Worm (Caenorhabditis elegans) whole organism, L3 larva: ENCODE results near the gene str-77.
A peak's percentile ranks its signal among the peaks of the same experiment; 100 is the strongest.

Experiments
- ZK546.5 ChIP-seq: sonication (generic microtip); optimal IDR thresholded peaks from 2 replicates; lab custom pipeline; 2017; ENCODE audit warnings: missing biosample characterization, missing genetic modification characterization
- ama-1 ChIP-seq: fragments of 150-350 bp; optimal IDR thresholded peaks from 2 replicates; lab custom pipeline; 2018
- ceh-16 ChIP-seq: sonication (generic microtip); optimal IDR thresholded peaks from 2 replicates; lab custom pipeline; 2017; ENCODE audit warnings: missing biosample characterization, missing genetic modification characterization
- ceh-28 ChIP-seq: fragments of 150-350 bp; optimal IDR thresholded peaks from 2 replicates; lab custom pipeline; 2014; ENCODE audit warnings: missing biosample characterization, missing genetic modification reagents, missing genetic modification characterization
- ceh-82 ChIP-seq: fragments of 150-350 bp; optimal IDR thresholded peaks from 2 replicates; lab custom pipeline; 2014; ENCODE audit warnings: missing biosample characterization, missing genetic modification characterization
- daf-12 ChIP-seq: fragments of 150-350 bp; optimal IDR thresholded peaks from 2 replicates; lab custom pipeline; 2014; ENCODE audit warnings: missing biosample characterization, missing genetic modification reagents, missing genetic modification characterization
- egl-27 ChIP-seq: sonication (generic microtip); optimal IDR thresholded peaks from 4 replicates; lab custom pipeline; 2017; ENCODE audit warnings: missing biosample characterization, missing genetic modification reagents, missing genetic modification characterization
- elt-1 ChIP-seq: fragments of 150-350 bp; optimal IDR thresholded peaks from 2 replicates; lab custom pipeline; 2014; ENCODE audit warnings: missing biosample characterization, missing genetic modification characterization
- elt-2 ChIP-seq: sonication (generic microtip); optimal IDR thresholded peaks from 2 replicates; lab custom pipeline; 2016; ENCODE audit warnings: missing genetic modification reagents, mild to moderate bottlenecking, missing genetic modification characterization, missing compliant biosample characterization
- elt-3 ChIP-seq, 3 experiments: fragments of 150-350 bp in 1 of 3; sonication (generic microtip) in 2 of 3; optimal IDR thresholded peaks; 2 replicates in 2 of 3; 4 replicates in 1 of 3; lab custom pipeline; 2014 to 2017; ENCODE audit warnings: missing biosample characterization in 3 of 3, missing genetic modification characterization in 3 of 3
- eor-1 ChIP-seq, 2 experiments: fragments of 150-350 bp; optimal IDR thresholded peaks; 2 replicates each; lab custom pipeline; 2014 to 2018; ENCODE audit warnings: missing biosample characterization in 2 of 2, missing genetic modification characterization in 2 of 2
- fkh-2 ChIP-seq: fragments of 150-350 bp; optimal IDR thresholded peaks from 2 replicates; lab custom pipeline; 2014; ENCODE audit warnings: missing biosample characterization, missing genetic modification reagents, missing genetic modification characterization
- hmg-11 ChIP-seq: sonication (generic microtip); optimal IDR thresholded peaks from 2 replicates; lab custom pipeline; 2016; ENCODE audit warnings: missing genetic modification characterization, missing compliant biosample characterization
- jun-1 ChIP-seq: fragments of 150-350 bp; optimal IDR thresholded peaks from 2 replicates; lab custom pipeline; 2014; ENCODE audit warnings: missing biosample characterization, missing genetic modification reagents, missing genetic modification characterization
- lin-39 ChIP-seq: fragments of 150-350 bp; optimal IDR thresholded peaks from 2 replicates; lab custom pipeline; 2018; ENCODE audit warnings: missing biosample characterization, missing genetic modification reagents, missing genetic modification characterization
- mdl-1 ChIP-seq: fragments of 150-350 bp; optimal IDR thresholded peaks from 2 replicates; lab custom pipeline; 2014; ENCODE audit warnings: missing biosample characterization, missing genetic modification characterization
- nfya-1 ChIP-seq: sonication (generic microtip); optimal IDR thresholded peaks from 2 replicates; lab custom pipeline; 2017; ENCODE audit warnings: missing genetic modification characterization, mild to moderate bottlenecking, missing compliant biosample characterization, antibody characterized with exemption, moderate library complexity; ENCODE audit not compliant: insufficient read depth
- nhr-11 ChIP-seq: fragments of 150-350 bp; optimal IDR thresholded peaks from 2 replicates; lab custom pipeline; 2014; ENCODE audit warnings: missing biosample characterization, missing genetic modification characterization
- nhr-12 ChIP-seq: fragments of 150-350 bp; optimal IDR thresholded peaks from 2 replicates; lab custom pipeline; 2014; ENCODE audit warnings: missing biosample characterization, missing genetic modification characterization
- nhr-25 ChIP-seq: sonication (generic microtip); optimal IDR thresholded peaks from 2 replicates; lab custom pipeline; 2017; ENCODE audit warnings: missing biosample characterization, missing genetic modification characterization
- nhr-43 ChIP-seq: sonication (generic microtip); optimal IDR thresholded peaks from 2 replicates; lab custom pipeline; 2016; ENCODE audit warnings: mild to moderate bottlenecking, missing genetic modification characterization, missing compliant biosample characterization; ENCODE audit not compliant: poor library complexity, severe bottlenecking
- nhr-77 ChIP-seq: fragments of 150-350 bp; optimal IDR thresholded peaks from 2 replicates; lab custom pipeline; 2014; ENCODE audit warnings: missing biosample characterization, missing genetic modification characterization
- pha-4 ChIP-seq: fragments of 150-350 bp; optimal IDR thresholded peaks from 2 replicates; lab custom pipeline; 2014; ENCODE audit warnings: missing biosample characterization, missing genetic modification reagents, missing genetic modification characterization
- pqm-1 ChIP-seq: fragments of 150-350 bp; optimal IDR thresholded peaks from 2 replicates; lab custom pipeline; 2017; ENCODE audit warnings: missing biosample characterization, missing genetic modification characterization, inconsistent platforms
- snpc-4 ChIP-seq: fragments of 150-350 bp; optimal IDR thresholded peaks from 2 replicates; lab custom pipeline; 2014; ENCODE audit warnings: missing biosample characterization, missing genetic modification characterization
- tbx-2 ChIP-seq: sonication (generic microtip); optimal IDR thresholded peaks from 2 replicates; lab custom pipeline; 2016; ENCODE audit warnings: mild to moderate bottlenecking, missing genetic modification characterization, missing compliant biosample characterization
- unc-39 ChIP-seq: sonication (generic microtip); optimal IDR thresholded peaks from 4 replicates; lab custom pipeline; 2017; ENCODE audit warnings: missing biosample characterization, missing genetic modification characterization
- unc-62 ChIP-seq: fragments of 150-350 bp; sonication (generic microtip); optimal IDR thresholded peaks from 4 replicates; lab custom pipeline; 2014; ENCODE audit warnings: missing biosample characterization, missing genetic modification reagents, missing genetic modification characterization
- ztf-11 ChIP-seq: fragments of 150-350 bp; optimal IDR thresholded peaks from 2 replicates; lab custom pipeline; 2014; ENCODE audit warnings: missing biosample characterization, missing genetic modification characterization
- ztf-4 ChIP-seq: fragments of 150-350 bp; optimal IDR thresholded peaks from 2 replicates; lab custom pipeline; 2014; ENCODE audit warnings: missing biosample characterization, missing genetic modification characterization

Gene str-77

ce11 chrV:17686852-17687251, 31.9 kb upstream of the str-77 start, which contains the start of gene F59A1.18:
Gene F59A1.18 (minus strand): TSS chrV:17686952.
- no peak for TF ChIP-seq fkh-2 (tag; lab: Kevin White, UChicago)
- TF ChIP-seq tbx-2 (tag; lab: Kevin White, UChicago) = no peak
- TF ChIP-seq ceh-28 (tag; lab: Kevin White, UChicago) = no peak
- TF ChIP-seq nhr-43 = no peak
- no peak for TF ChIP-seq jun-1 (tag; lab: Kevin White, UChicago)
- TF ChIP-seq eor-1 (tag; optimal IDR thresholded peaks at IDR 0.05; lab: Kevin White, UChicago) = no peak
- no peak for TF ChIP-seq hmg-11 (tag; lab: Kevin White, UChicago)
- TF ChIP-seq unc-39 = no peak
- TF ChIP-seq pha-4 (tag; lab: Kevin White, UChicago) = no peak
- TF ChIP-seq unc-62 (GFP tag; lab: Kevin White, UChicago) = no peak
- TF ChIP-seq ztf-4 = no peak
- TF ChIP-seq ztf-11 (tag; lab: Kevin White, UChicago) = no peak
- no peak for TF ChIP-seq snpc-4 (tag; lab: Kevin White, UChicago)
- no peak for TF ChIP-seq lin-39 (tag; lab: Kevin White, UChicago)
- no peak for TF ChIP-seq nfya-1 (tag; lab: Kevin White, UChicago)
- TF ChIP-seq nhr-11 (tag; lab: Kevin White, UChicago) = no peak
- no peak for TF ChIP-seq elt-2 (tag; lab: Kevin White, UChicago)
- no peak for TF ChIP-seq ceh-82 (tag; lab: Kevin White, UChicago)
- no peak for TF ChIP-seq egl-27 (tag; lab: Kevin White, UChicago)
- no peak for TF ChIP-seq nhr-77 (tag; lab: Kevin White, UChicago)

ce11 chrV:17690922-17691321, 27.8 kb upstream of the str-77 start, which contains the start of gene F59A1.13:
Gene F59A1.13 (minus strand): TSS chrV:17691022.
- TF ChIP-seq nhr-12 (no peak), elt-3 (tag; optimal IDR thresholded peaks at IDR 0.05; lab: Kevin White, UChicago) (no peak), fkh-2 (tag; lab: Kevin White, UChicago) (no peak), nhr-77 (tag; lab: Kevin White, UChicago) (no peak), lin-39 (tag; lab: Kevin White, UChicago) (no peak), hmg-11 (tag; lab: Kevin White, UChicago) (no peak), jun-1 (tag; lab: Kevin White, UChicago) (no peak), ZK546.5 (tag; lab: Kevin White, UChicago) (no peak), mdl-1 (tag; lab: Kevin White, UChicago) (no peak), pha-4 (tag; lab: Kevin White, UChicago) (no peak), ceh-16 (no peak)
- TF ChIP-seq, all 47 proteins: peak for 0

- TF ChIP-seq elt-2 (tag; lab: Kevin White, UChicago) = peak; percentile 47
- TF ChIP-seq pha-4 (tag; lab: Kevin White, UChicago) = no peak
These were observed 24.5 kb upstream of the str-77 start for ce11 chrV:17694260-17694659.

DNA sequence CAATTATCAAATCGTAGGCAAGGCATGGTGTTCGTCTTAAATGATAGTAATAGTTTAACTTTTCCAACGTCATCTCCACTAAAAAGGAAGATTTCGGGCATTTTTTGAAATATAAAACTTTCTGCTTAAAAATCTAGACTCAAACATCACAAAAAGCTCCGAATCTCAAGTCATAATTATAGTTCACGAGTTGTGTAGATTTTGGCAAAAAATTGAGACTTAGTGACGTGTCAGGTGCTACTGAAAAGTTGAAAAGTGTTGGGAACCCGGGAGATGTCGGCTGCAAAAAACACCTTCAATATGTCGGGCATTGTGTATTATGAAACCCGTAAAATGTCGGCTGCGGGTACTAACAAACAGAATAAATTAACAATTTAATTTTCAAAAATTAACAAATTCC, 22.9 kb upstream of the str-77 start, which contains the start of gene Y26G10.1:
Y26G10.1 (minus strand) TSS at position 101 of the 400 bp plus-strand sequence.
- no peak for TF ChIP-seq lin-39 (tag; lab: Kevin White, UChicago)
- no peak for TF ChIP-seq pqm-1 (tag; lab: Kevin White, UChicago)
- TF ChIP-seq ztf-11 (tag; lab: Kevin White, UChicago) = no peak
- no peak for TF ChIP-seq nhr-12
- TF ChIP-seq daf-12 = no peak

ce11 chrV:17696753-17697152, 22.0 kb upstream of the str-77 start, which contains the start of gene spp-29:
Gene spp-29 (minus strand): TSS chrV:17696853.
- TF ChIP-seq nhr-11 (tag; lab: Kevin White, UChicago) = no peak
- no peak for TF ChIP-seq ceh-82 (tag; lab: Kevin White, UChicago)
- TF ChIP-seq jun-1 (tag; lab: Kevin White, UChicago) = no peak
- no peak for TF ChIP-seq ceh-28 (tag; lab: Kevin White, UChicago)
- TF ChIP-seq elt-1 (tag; lab: Kevin White, UChicago) = no peak
- no peak for TF ChIP-seq nhr-77 (tag; lab: Kevin White, UChicago)
- TF ChIP-seq ZK546.5 (tag; lab: Kevin White, UChicago) = no peak
- TF ChIP-seq ztf-11 (tag; lab: Kevin White, UChicago) = no peak
- TF ChIP-seq nhr-25 (tag; lab: Kevin White, UChicago) = no peak

DNA sequence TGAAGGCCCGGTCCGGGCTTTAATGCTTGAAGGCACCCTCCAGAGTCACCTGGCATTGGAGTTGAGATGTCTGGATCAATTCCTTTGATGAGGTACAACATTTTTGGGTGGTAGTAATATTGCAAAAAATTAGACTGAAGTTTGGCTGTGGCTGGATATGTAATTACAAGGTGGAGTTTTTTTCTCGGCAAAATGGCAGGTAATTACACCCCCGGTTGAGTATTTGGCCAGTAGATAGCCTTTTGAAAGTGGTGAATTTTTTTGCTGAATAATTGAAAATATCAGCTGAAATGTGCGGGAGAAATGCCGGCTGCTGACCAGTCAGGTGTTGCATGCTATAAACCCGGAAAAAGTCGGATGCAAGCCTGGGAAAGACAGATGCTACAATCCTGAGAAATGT, 19.6 kb upstream of the str-77 start, which contains the start of gene Y26G10.4:
Y26G10.4 (minus strand) TSS at position 101 of the 400 bp plus-strand sequence.
- TF ChIP-seq nhr-25 (tag; lab: Kevin White, UChicago) (no peak), ama-1 (lab: Kevin White, UChicago) (no peak), pqm-1 (tag; lab: Kevin White, UChicago) (no peak)
